Worm (Caenorhabditis elegans) whole organism, L4/young adult: ENCODE measurements around the gene C36A4.4.
"Not testable (repeated sequence)": the region's sequence is repeated elsewhere in the genome, so short reads cannot be mapped to it uniquely, and the experiment has no call there.

ENCODE experiments used
- W03F9.2 ChIP-seq: fragments of 150-350 bp; optimal IDR thresholded peaks from 2 replicates; lab custom pipeline; 2014; ENCODE audit warnings: missing biosample characterization, missing genetic modification characterization
- dao-5 ChIP-seq: sonication (generic microtip); optimal IDR thresholded peaks from 2 replicates; lab custom pipeline; 2016; ENCODE audit warnings: missing genotype, missing genetic modification characterization, moderate library complexity, missing compliant biosample characterization

- not testable (repeated sequence) for TF ChIP-seq W03F9.2, dao-5 (tag; lab: Kevin White, UChicago)
These were observed 1.3 kb upstream of the C36A4.4 start, which contains the start of gene maph-1.3 for ce11 chrIII:3844746-3845145.
